Worm (Caenorhabditis elegans) whole organism, L2 larva: ENCODE measurements around the gene Y46G5A.38.

Experiments used
- C34F6.9 ChIP-seq: fragments of 150-350 bp; optimal IDR thresholded peaks from 2 replicates; lab custom pipeline; 2014; ENCODE audit warnings: missing biosample characterization, missing genetic modification characterization
- Y55F3AM.14 ChIP-seq: fragments of 200-800 bp; sonication (Bioruptor generic); optimal IDR thresholded peaks from 2 replicates; lab custom pipeline; 2018; ENCODE audit warnings: mild to moderate bottlenecking, missing genetic modification characterization, missing compliant biosample characterization
- ZK546.5 ChIP-seq: sonication (generic microtip); optimal IDR thresholded peaks from 2 replicates; lab custom pipeline; 2017; ENCODE audit warnings: missing biosample characterization, missing genetic modification characterization
- alr-1 ChIP-seq: fragments of 150-350 bp; optimal IDR thresholded peaks from 2 replicates; lab custom pipeline; 2014; ENCODE audit warnings: missing biosample characterization, missing genetic modification characterization
- blmp-1 ChIP-seq: sonication (generic microtip); optimal IDR thresholded peaks from 2 replicates; lab custom pipeline; 2017; ENCODE audit warnings: missing genetic modification characterization, mild to moderate bottlenecking, missing compliant biosample characterization, antibody characterized with exemption, moderate library complexity; ENCODE audit not compliant: insufficient read depth
- ceh-16 ChIP-seq: fragments of 150-350 bp; optimal IDR thresholded peaks from 2 replicates; lab custom pipeline; 2014; ENCODE audit warnings: missing biosample characterization, missing genetic modification characterization
- ceh-82 ChIP-seq: fragments of 150-350 bp; optimal IDR thresholded peaks from 2 replicates; lab custom pipeline; 2014; ENCODE audit warnings: missing biosample characterization, missing genetic modification characterization
- crh-2 ChIP-seq: sonication (generic microtip); optimal IDR thresholded peaks from 2 replicates; lab custom pipeline; 2017; ENCODE audit warnings: missing biosample characterization, missing genetic modification characterization
- egl-27 ChIP-seq: sonication (generic microtip); optimal IDR thresholded peaks from 3 replicates; lab custom pipeline; 2017; ENCODE audit warnings: missing biosample characterization, missing genetic modification reagents, missing genetic modification characterization
- elt-1 ChIP-seq: fragments of 150-350 bp; optimal IDR thresholded peaks from 2 replicates; lab custom pipeline; 2014; ENCODE audit warnings: missing biosample characterization, missing genetic modification characterization
- fos-1 ChIP-seq: fragments of 150-350 bp; optimal IDR thresholded peaks from 2 replicates; lab custom pipeline; 2014; ENCODE audit warnings: missing biosample characterization, missing genetic modification characterization
- gmeb-1 ChIP-seq: fragments of 150-350 bp; optimal IDR thresholded peaks from 2 replicates; lab custom pipeline; 2014; ENCODE audit warnings: missing biosample characterization, missing genetic modification characterization
- lin-13 ChIP-seq: fragments of 150-350 bp; optimal IDR thresholded peaks from 2 replicates; lab custom pipeline; 2014; ENCODE audit warnings: missing biosample characterization, missing genetic modification reagents, missing genetic modification characterization
- mbf-1 ChIP-seq: sonication (generic microtip); optimal IDR thresholded peaks from 2 replicates; lab custom pipeline; 2017; ENCODE audit warnings: missing biosample characterization, missing genetic modification characterization
- nhr-11 ChIP-seq: fragments of 150-350 bp; optimal IDR thresholded peaks from 2 replicates; lab custom pipeline; 2014; ENCODE audit warnings: missing biosample characterization, missing genetic modification characterization
- nhr-12 ChIP-seq: fragments of 150-350 bp; optimal IDR thresholded peaks from 2 replicates; lab custom pipeline; 2014; ENCODE audit warnings: missing biosample characterization, missing genetic modification characterization
- nhr-129 ChIP-seq: fragments of 150-350 bp; optimal IDR thresholded peaks from 2 replicates; lab custom pipeline; 2014; ENCODE audit warnings: missing biosample characterization, missing genetic modification characterization
- nhr-21 ChIP-seq: fragments of 150-350 bp; optimal IDR thresholded peaks from 2 replicates; lab custom pipeline; 2014; ENCODE audit warnings: missing biosample characterization, missing genetic modification characterization
- nhr-6 ChIP-seq: fragments of 150-350 bp; optimal IDR thresholded peaks from 2 replicates; lab custom pipeline; 2014; ENCODE audit warnings: missing biosample characterization, missing genetic modification characterization
- nhr-77 ChIP-seq: fragments of 150-350 bp; optimal IDR thresholded peaks from 2 replicates; lab custom pipeline; 2014; ENCODE audit warnings: missing biosample characterization, missing genetic modification characterization
- sem-4 ChIP-seq: fragments of 150-350 bp; optimal IDR thresholded peaks from 2 replicates; lab custom pipeline; 2014; ENCODE audit warnings: missing biosample characterization, missing genetic modification reagents, missing genetic modification characterization
- sma-3 ChIP-seq: sonication (generic microtip); optimal IDR thresholded peaks from 2 replicates; lab custom pipeline; 2016; ENCODE audit warnings: missing genetic modification reagents, missing genetic modification characterization, missing compliant biosample characterization
- sma-9 ChIP-seq, 2 experiments: fragments of 150-350 bp in 1 of 2; sonication (generic microtip) in 1 of 2; optimal IDR thresholded peaks; 2 replicates each; lab custom pipeline; 2014 to 2016; ENCODE audit warnings: missing genetic modification characterization in 2 of 2, mild to moderate bottlenecking in 1 of 2, missing biosample characterization in 1 of 2, missing compliant biosample characterization in 1 of 2, missing genetic modification reagents in 1 of 2, moderate library complexity in 1 of 2
- snpc-4 ChIP-seq: fragments of 150-350 bp; optimal IDR thresholded peaks from 2 replicates; lab custom pipeline; 2014; ENCODE audit warnings: missing biosample characterization, missing genetic modification characterization
- unc-39 ChIP-seq: fragments of 150-350 bp; optimal IDR thresholded peaks from 2 replicates; lab custom pipeline; 2014; ENCODE audit warnings: missing biosample characterization, missing genetic modification characterization
- unc-55 ChIP-seq: fragments of 150-350 bp; sonication (generic microtip); optimal IDR thresholded peaks from 3 replicates; lab custom pipeline; 2014; ENCODE audit warnings: missing biosample characterization, missing genetic modification reagents, missing genetic modification characterization
- zag-1 ChIP-seq: fragments of 150-350 bp; optimal IDR thresholded peaks from 2 replicates; lab custom pipeline; 2014; ENCODE audit warnings: missing biosample characterization, missing genetic modification characterization
- ztf-1 ChIP-seq: fragments of 200-800 bp; sonication (Bioruptor generic); conservative IDR thresholded peaks from 2 replicates; pipeline ENCODE4 v1.3.6; 2022; ENCODE audit warnings: missing genetic modification characterization, missing compliant biosample characterization

Gene Y46G5A.38

ce11 chrII:12816412-12817146 is 10.3 kb upstream of the Y46G5A.38 start, which contains the start of gene acl-7:
acl-7 (minus strand) TSS chrII:12816462.
- TF ChIP-seq fos-1 = peak; percentile 54
- no peak for TF ChIP-seq nhr-11

- TF ChIP-seq mbf-1 (tag; lab: Kevin White, UChicago) (no peak), snpc-4 (tag; lab: Kevin White, UChicago) (no peak), nhr-21 (tag; lab: Kevin White, UChicago) (no peak), C34F6.9 (tag; lab: Kevin White, UChicago) (no peak), alr-1 (no peak), ceh-82 (tag; lab: Kevin White, UChicago) (no peak), lin-13 (GFP tag; lab: Kevin White, UChicago) (no peak)
Measured at ce11 chrII:12818488-12818887, 8.4 kb upstream of the Y46G5A.38 start, which contains the start of gene Y46G5A.22. Y46G5A.22 (minus strand) TSS chrII:12818588.

- TF ChIP-seq blmp-1 (tag; lab: Kevin White, UChicago) = peak; percentile 80
- TF ChIP-seq egl-27 (tag; lab: Kevin White, UChicago) = no peak
- TF ChIP-seq, all 48 proteins: peak for 1
Measured at ce11 chrII:12819979-12820378, 6.9 kb upstream of the Y46G5A.38 start.

- TF ChIP-seq zag-1 (tag; lab: Kevin White, UChicago) (no peak), crh-2 (tag; lab: Kevin White, UChicago) (peak; percentile 8), sma-9 (GFP tag; optimal IDR thresholded peaks at IDR 0.05; lab: Kevin White, UChicago) (peak; percentile 21), sma-9 (tag; optimal IDR thresholded peaks at IDR 0.05; lab: Kevin White, UChicago) (no peak), fos-1 (peak; percentile 59)
Measured at ce11 chrII:12823437-12823836, 3.4 kb upstream of the Y46G5A.38 start, which contains the start of gene Y46G5A.36. Y46G5A.36 (plus strand) TSS chrII:12823679.

ce11 chrII:12824463-12824862 is 2.4 kb upstream of the Y46G5A.38 start:
- no peak for TF ChIP-seq Y55F3AM.14
- no peak for TF ChIP-seq gmeb-1 (tag; lab: Kevin White, UChicago)
- no peak for TF ChIP-seq ceh-16 (tag; lab: Kevin White, UChicago)
- TF ChIP-seq mbf-1 (tag; lab: Kevin White, UChicago) = no peak
- TF ChIP-seq ZK546.5 (tag; lab: Kevin White, UChicago) = no peak
- TF ChIP-seq unc-39 (tag; lab: Kevin White, UChicago) = no peak
- TF ChIP-seq nhr-129 = no peak
- TF ChIP-seq nhr-77 (tag; lab: Kevin White, UChicago) = no peak
- TF ChIP-seq unc-55 (GFP tag; lab: Kevin White, UChicago) = no peak
- no peak for TF ChIP-seq nhr-6 (tag; lab: Kevin White, UChicago)
- no peak for TF ChIP-seq ztf-1 (GFP tag; lab: Robert Waterston, UW)
- no peak for TF ChIP-seq blmp-1 (tag; lab: Kevin White, UChicago)
- no peak for TF ChIP-seq egl-27 (tag; lab: Kevin White, UChicago)

- TF ChIP-seq nhr-12 (tag; lab: Kevin White, UChicago) = no peak
- TF ChIP-seq sma-3 (GFP tag; lab: Kevin White, UChicago) = no peak
- TF ChIP-seq elt-1 = no peak
- TF ChIP-seq mbf-1 (tag; lab: Kevin White, UChicago) = no peak
- TF ChIP-seq fos-1 = no peak
- no peak for TF ChIP-seq alr-1
- no peak for TF ChIP-seq snpc-4 (tag; lab: Kevin White, UChicago)
Measured at ce11 chrII:12828863-12829262, 2.0 kb downstream of the Y46G5A.38 start, which contains the start of gene Y46G5A.23. Y46G5A.23 (minus strand) TSS chrII:12828963.

- TF ChIP-seq mbf-1 (tag; lab: Kevin White, UChicago) (no peak), blmp-1 (tag; lab: Kevin White, UChicago) (no peak), sem-4 (tag; lab: Kevin White, UChicago) (no peak)
Measured at ce11 chrII:12830347-12830746, 3.5 kb downstream of the Y46G5A.38 start, which contains the start of gene bcmo-1. bcmo-1 (plus strand) TSS chrII:12830676.
